Worm (Caenorhabditis elegans) whole organism, young adult: Measurements from ENCODE around the gene R05G6.4.
A peak's percentile ranks its signal among the peaks of the same experiment; 100 is the strongest.

Experiments
- D2030.7 ChIP-seq: fragments of 200-800 bp; sonication (Bioruptor generic); IDR thresholded peaks from 2 replicates; pipeline ENCODE4 v1.3.6; 2022; ENCODE audit warnings: missing genetic modification reagents, missing genetic modification characterization, missing compliant biosample characterization
- F37B4.10 ChIP-seq: fragments of 200-800 bp; sonication (Bioruptor generic); IDR thresholded peaks from 2 replicates; pipeline ENCODE4 v1.3.6; 2022; ENCODE audit warnings: missing genetic modification characterization, missing compliant biosample characterization
- F49E8.2 ChIP-seq: sonication (generic microtip); optimal IDR thresholded peaks from 3 replicates; lab custom pipeline; 2017; ENCODE audit warnings: missing genetic modification characterization, mild to moderate bottlenecking, missing compliant biosample characterization, antibody characterized with exemption, moderate library complexity; ENCODE audit not compliant: insufficient read depth
- F52B5.7 ChIP-seq: sonication (generic microtip); optimal IDR thresholded peaks from 2 replicates; lab custom pipeline; 2016; ENCODE audit warnings: mild to moderate bottlenecking, missing genetic modification characterization, missing compliant biosample characterization
- F55B11.4 ChIP-seq: sonication (generic microtip); optimal IDR thresholded peaks from 2 replicates; lab custom pipeline; 2016; ENCODE audit warnings: missing compliant biosample characterization, missing genetic modification characterization, borderline replicate concordance; ENCODE audit not compliant: insufficient read depth
- F57A8.1 ChIP-seq: fragments of 200-800 bp; sonication (Bioruptor generic); optimal IDR thresholded peaks from 2 replicates; lab custom pipeline; 2018; ENCODE audit warnings: mild to moderate bottlenecking, missing genetic modification characterization, moderate library complexity, missing compliant biosample characterization
- T07F8.4 ChIP-seq: sonication (generic microtip); optimal IDR thresholded peaks from 2 replicates; lab custom pipeline; 2016; ENCODE audit warnings: mild to moderate bottlenecking, missing genetic modification characterization, moderate library complexity, missing compliant biosample characterization
- Y53F4B.3 ChIP-seq: fragments of 200-800 bp; sonication (Bioruptor generic); IDR thresholded peaks from 2 replicates; pipeline ENCODE4 v1.3.6; 2022; ENCODE audit warnings: missing genetic modification reagents, missing genetic modification characterization, missing compliant biosample characterization
- Y56A3A.18 ChIP-seq: fragments of 200-800 bp; sonication (Bioruptor generic); IDR thresholded peaks from 2 replicates; pipeline ENCODE4 v1.3.6; 2022; ENCODE audit warnings: missing genetic modification reagents, missing genetic modification characterization, missing compliant biosample characterization
- athp-1 ChIP-seq: sonication (generic microtip); optimal IDR thresholded peaks from 2 replicates; lab custom pipeline; 2017; ENCODE audit warnings: mild to moderate bottlenecking, missing genetic modification characterization, missing compliant biosample characterization
- attf-3 ChIP-seq: fragments of 200-800 bp; sonication (Bioruptor generic); conservative IDR thresholded peaks from 2 replicates; pipeline ENCODE4 v1.3.6; 2022; ENCODE audit warnings: missing genetic modification reagents, missing genetic modification characterization, missing compliant biosample characterization
- bed-2 ChIP-seq: fragments of 200-800 bp; sonication (Bioruptor generic); IDR thresholded peaks from 2 replicates; pipeline ENCODE4 v1.3.6; 2022; ENCODE audit warnings: missing genetic modification reagents, missing genetic modification characterization, missing compliant biosample characterization
- cebp-2 ChIP-seq: fragments of 200-800 bp; sonication (Bioruptor generic); IDR thresholded peaks from 2 replicates; pipeline ENCODE4 v1.3.6; 2022; ENCODE audit warnings: missing genetic modification characterization, missing compliant biosample characterization
- ceh-27 ChIP-seq: fragments of 200-800 bp; sonication (Bioruptor generic); optimal IDR thresholded peaks from 2 replicates; lab custom pipeline; 2018; ENCODE audit warnings: mild to moderate bottlenecking, missing genetic modification characterization, moderate library complexity, missing compliant biosample characterization
- ceh-40 ChIP-seq: fragments of 200-800 bp; sonication (Bioruptor generic); IDR thresholded peaks from 2 replicates; pipeline ENCODE4 v1.3.6; 2022; ENCODE audit warnings: missing genetic modification characterization, missing compliant biosample characterization
- ceh-58 ChIP-seq: fragments of 200-800 bp; sonication (Bioruptor generic); IDR thresholded peaks from 2 replicates; pipeline ENCODE4 v1.3.6; 2022; ENCODE audit warnings: missing genetic modification characterization, missing compliant biosample characterization
- ceh-91 ChIP-seq: fragments of 200-800 bp; sonication (Bioruptor generic); IDR thresholded peaks from 2 replicates; pipeline ENCODE4 v1.3.6; 2022; ENCODE audit warnings: missing genetic modification reagents, missing genetic modification characterization, missing compliant biosample characterization
- die-1 ChIP-seq: sonication (generic microtip); optimal IDR thresholded peaks from 2 replicates; lab custom pipeline; 2016; ENCODE audit warnings: missing genotype, mild to moderate bottlenecking, missing genetic modification characterization, missing compliant biosample characterization
- egl-44 ChIP-seq: fragments of 200-800 bp; sonication (Bioruptor generic); IDR thresholded peaks from 2 replicates; pipeline ENCODE4 v1.3.6; 2022; ENCODE audit warnings: missing genetic modification reagents, missing genetic modification characterization, missing compliant biosample characterization
- gei-17 ChIP-seq: fragments of 200-800 bp; sonication (Bioruptor generic); optimal IDR thresholded peaks from 2 replicates; lab custom pipeline; 2018; ENCODE audit warnings: mild to moderate bottlenecking, missing genetic modification characterization, missing compliant biosample characterization
- hmg-20 ChIP-seq: fragments of 200-800 bp; sonication (Bioruptor generic); IDR thresholded peaks from 2 replicates; pipeline ENCODE4 v1.3.6; 2022; ENCODE audit warnings: missing genetic modification reagents, missing genetic modification characterization, missing compliant biosample characterization
- lag-1 ChIP-seq: fragments of 200-800 bp; sonication (Bioruptor generic); IDR thresholded peaks from 2 replicates; pipeline ENCODE4 v1.3.6; 2022; ENCODE audit warnings: missing genetic modification reagents, missing genetic modification characterization, missing compliant biosample characterization
- let-607 ChIP-seq, 2 experiments: fragments of 200-800 bp in 1 of 2; sonication (Bioruptor generic) in 1 of 2; sonication (generic microtip) in 1 of 2; optimal IDR thresholded peaks; 2 replicates each; lab custom pipeline; 2016 to 2018; ENCODE audit warnings: mild to moderate bottlenecking in 2 of 2, missing compliant biosample characterization in 2 of 2, missing genetic modification characterization in 2 of 2, moderate library complexity in 2 of 2, missing genotype in 1 of 2
- lin-35 ChIP-seq, 3 experiments: fragments of 150-350 bp in 2 of 3; sonication (generic microtip) in 1 of 3; optimal IDR thresholded peaks; 2 replicates each; lab custom pipeline; 2014 to 2018; ENCODE audit warnings: missing biosample characterization in 3 of 3, missing genetic modification characterization in 3 of 3, missing genetic modification reagents in 3 of 3
- lin-54 ChIP-seq: fragments of 200-800 bp; sonication (Bioruptor generic); optimal IDR thresholded peaks from 2 replicates; lab custom pipeline; 2018; ENCODE audit warnings: mild to moderate bottlenecking, missing genetic modification characterization, missing compliant biosample characterization
- lir-1 ChIP-seq: fragments of 200-800 bp; sonication (Bioruptor generic); conservative IDR thresholded peaks from 2 replicates; pipeline ENCODE4 v1.3.6; 2022; ENCODE audit warnings: missing genetic modification reagents, missing genetic modification characterization, missing compliant biosample characterization
- lsl-1 ChIP-seq: fragments of 200-800 bp; sonication (Bioruptor generic); optimal IDR thresholded peaks from 2 replicates; lab custom pipeline; 2018; ENCODE audit warnings: mild to moderate bottlenecking, missing genetic modification characterization, moderate library complexity, missing compliant biosample characterization
- madf-10 ChIP-seq: sonication (generic microtip); optimal IDR thresholded peaks from 2 replicates; lab custom pipeline; 2016; ENCODE audit warnings: mild to moderate bottlenecking, missing genetic modification characterization, missing compliant biosample characterization
- madf-6 ChIP-seq: fragments of 200-800 bp; sonication (Bioruptor generic); IDR thresholded peaks from 2 replicates; pipeline ENCODE4 v1.3.6; 2022; ENCODE audit warnings: missing genetic modification reagents, missing genetic modification characterization, missing compliant biosample characterization
- madf-8 ChIP-seq: fragments of 200-800 bp; sonication (Bioruptor generic); conservative IDR thresholded peaks from 2 replicates; pipeline ENCODE4 v1.3.6; 2022; ENCODE audit warnings: missing genetic modification reagents, missing genetic modification characterization, missing compliant biosample characterization
- nfya-1 ChIP-seq: sonication (generic microtip); optimal IDR thresholded peaks from 2 replicates; lab custom pipeline; 2017; ENCODE audit warnings: antibody characterized with exemption, missing compliant biosample characterization, missing genetic modification characterization, borderline replicate concordance; ENCODE audit not compliant: insufficient read depth
- nfyb-1 ChIP-seq: fragments of 200-800 bp; sonication (Bioruptor generic); IDR thresholded peaks from 2 replicates; pipeline ENCODE4 v1.3.6; 2022; ENCODE audit warnings: missing genetic modification reagents, missing genetic modification characterization, missing compliant biosample characterization
- nhr-27 ChIP-seq: fragments of 200-800 bp; sonication (Bioruptor generic); optimal IDR thresholded peaks from 2 replicates; lab custom pipeline; 2018; ENCODE audit warnings: mild to moderate bottlenecking, missing genetic modification characterization, moderate library complexity, missing compliant biosample characterization
- nhr-90 ChIP-seq: sonication (generic microtip); optimal IDR thresholded peaks from 2 replicates; lab custom pipeline; 2016; ENCODE audit warnings: missing genotype, mild to moderate bottlenecking, missing genetic modification characterization, missing compliant biosample characterization
- rec-8 ChIP-seq, 2 experiments: sonication (generic microtip); optimal IDR thresholded peaks; 2 replicates each; lab custom pipeline; 2016; ENCODE audit warnings: mild to moderate bottlenecking in 2 of 2, missing genetic modification characterization in 2 of 2, missing genetic modification reagents in 2 of 2, missing genotype in 2 of 2, missing biosample characterization in 1 of 2, missing compliant biosample characterization in 1 of 2, moderate library complexity in 1 of 2
- snpc-1.1 ChIP-seq: sonication (generic microtip); optimal IDR thresholded peaks from 2 replicates; lab custom pipeline; 2017; ENCODE audit warnings: missing genetic modification characterization, mild to moderate bottlenecking, missing compliant biosample characterization, antibody characterized with exemption, moderate library complexity, missing genotype, missing genetic modification reagents; ENCODE audit not compliant: insufficient read depth
- somi-1 ChIP-seq: fragments of 200-800 bp; sonication (Bioruptor generic); optimal IDR thresholded peaks from 2 replicates; lab custom pipeline; 2018; ENCODE audit warnings: mild to moderate bottlenecking, missing genetic modification characterization, missing compliant biosample characterization
- tlf-1 ChIP-seq: fragments of 200-800 bp; sonication (Bioruptor generic); optimal IDR thresholded peaks from 2 replicates; lab custom pipeline; 2018; ENCODE audit warnings: mild to moderate bottlenecking, missing genetic modification characterization, missing compliant biosample characterization
- unc-130 ChIP-seq: sonication (generic microtip); optimal IDR thresholded peaks from 2 replicates; lab custom pipeline; 2016; ENCODE audit warnings: missing genetic modification reagents, missing genetic modification characterization, missing compliant biosample characterization
- zfh-2 ChIP-seq: fragments of 200-800 bp; sonication (Bioruptor generic); conservative IDR thresholded peaks from 2 replicates; pipeline ENCODE4 v1.3.6; 2022; ENCODE audit warnings: missing genetic modification reagents, missing genetic modification characterization, missing compliant biosample characterization
- zim-3 ChIP-seq: sonication (generic microtip); optimal IDR thresholded peaks from 2 replicates; lab custom pipeline; 2017; ENCODE audit warnings: mild to moderate bottlenecking, missing genetic modification characterization, moderate library complexity, missing compliant biosample characterization

R05G6.4 gene

DNA sequence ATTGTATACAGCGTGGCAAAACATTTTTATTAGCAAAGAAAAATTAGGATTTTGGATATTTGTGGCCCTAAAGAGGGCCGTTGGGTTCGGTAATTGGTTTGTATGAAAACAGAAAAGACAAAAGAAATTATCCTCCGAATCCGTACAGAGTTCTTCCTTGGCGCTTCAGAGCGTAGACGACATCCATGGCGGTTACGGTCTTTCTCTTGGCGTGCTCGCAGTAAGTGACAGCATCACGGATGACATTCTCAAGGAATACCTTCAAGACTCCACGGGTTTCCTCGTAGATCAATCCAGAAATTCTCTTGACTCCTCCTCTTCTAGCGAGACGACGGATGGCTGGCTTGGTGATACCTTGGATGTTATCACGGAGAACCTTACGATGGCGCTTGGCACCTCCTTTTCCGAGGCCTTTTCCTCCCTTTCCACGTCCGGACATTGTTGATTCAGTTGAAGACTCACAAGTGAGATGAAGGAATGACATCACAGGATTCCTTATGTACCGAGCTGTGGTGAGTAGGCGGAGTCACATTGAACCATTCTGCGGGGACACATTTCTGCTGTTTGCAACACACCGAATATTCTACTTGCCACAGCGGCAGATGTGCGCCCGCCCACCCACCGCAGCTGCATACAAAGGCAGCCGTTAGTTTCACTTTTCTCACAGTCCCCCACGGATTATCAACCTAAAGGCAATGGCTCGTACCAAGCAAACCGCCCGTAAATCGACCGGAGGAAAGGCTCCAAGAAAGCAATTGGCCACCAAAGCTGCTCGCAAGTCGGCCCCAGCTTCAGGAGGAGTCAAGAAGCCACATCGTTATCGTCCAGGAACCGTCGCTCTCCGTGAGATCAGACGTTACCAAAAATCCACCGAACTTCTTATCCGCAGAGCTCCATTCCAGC, 25.2 kb upstream of the R05G6.4 start, which contains the start of the genes his-60 and his-59 (continued):
- no peak for TF ChIP-seq lin-35 (GFP tag; optimal IDR thresholded peaks at IDR 0.05; lab: Kevin White, UChicago)
- no peak; the same call in 1 of the 2 replicates for TF ChIP-seq ceh-91 (GFP tag; lab: Robert Waterston, UW)
- no peak for TF ChIP-seq Y53F4B.3 (GFP tag; lab: Robert Waterston, UW)
- TF ChIP-seq rec-8 (tag; optimal IDR thresholded peaks at IDR 0.05; lab: Kevin White, UChicago): peak in 1 of 2 experiments; percentile 77
- no peak for TF ChIP-seq gei-17
- TF ChIP-seq madf-6 (GFP tag; lab: Robert Waterston, UW): peak; percentile 72
- TF ChIP-seq madf-10 (tag; lab: Kevin White, UChicago): no peak
- no peak for TF ChIP-seq F55B11.4 (tag; lab: Kevin White, UChicago)
- TF ChIP-seq D2030.7 (GFP tag; lab: Robert Waterston, UW): peak; percentile 39; the same call in 1 of the 2 replicates
- TF ChIP-seq F37B4.10 (GFP tag; lab: Robert Waterston, UW): peak; percentile 61; the same call in 1 of the 2 replicates
- no peak; the same call in 1 of the 2 replicates for TF ChIP-seq madf-8 (GFP tag; lab: Robert Waterston, UW)
- no peak for TF ChIP-seq bed-2 (GFP tag; lab: Robert Waterston, UW)
- peak; percentile 31 for TF ChIP-seq T07F8.4 (tag; lab: Kevin White, UChicago)
- TF ChIP-seq somi-1 (GFP tag; lab: Kevin White, UChicago): no peak
- TF ChIP-seq F49E8.2: peak; percentile 91
- TF ChIP-seq snpc-1.1 (tag; lab: Kevin White, UChicago): no peak
- no peak for TF ChIP-seq nfya-1
- TF ChIP-seq nhr-27 (tag; lab: Kevin White, UChicago): no peak
- TF ChIP-seq nhr-90 (tag; lab: Kevin White, UChicago): peak; percentile 51
- TF ChIP-seq athp-1 (tag; lab: Kevin White, UChicago): peak; percentile 48
- TF ChIP-seq lin-54: peak; percentile 44
- TF ChIP-seq nfyb-1 (GFP tag; lab: Robert Waterston, UW): no peak
- TF ChIP-seq egl-44: peak; percentile 88
- TF ChIP-seq attf-3: 0 out of 2 replicates have a peak, but pooled peaks have one; percentile 7
- TF ChIP-seq lir-1 (GFP tag; lab: Robert Waterston, UW): no peak; the same call in 1 of the 2 replicates
- TF ChIP-seq ceh-58 (GFP tag; lab: Robert Waterston, UW): 0 out of 2 replicates have a peak, but pooled peaks have one; percentile 38
- peak; percentile 59 for TF ChIP-seq zim-3
- TF ChIP-seq let-607 (tag; optimal IDR thresholded peaks at IDR 0.05; lab: Kevin White, UChicago): no peak
- no peak; the same call in 1 of the 2 replicates for TF ChIP-seq zfh-2 (GFP tag; lab: Robert Waterston, UW)
- no peak for TF ChIP-seq lag-1 (GFP tag; lab: Robert Waterston, UW)
- TF ChIP-seq F57A8.1 (GFP tag; lab: Kevin White, UChicago): peak; percentile 41
- peak; percentile 43 for TF ChIP-seq die-1
- TF ChIP-seq ceh-40: peak; percentile 75
- peak; percentile 13 for TF ChIP-seq ceh-27 (GFP tag; lab: Kevin White, UChicago)
- peak; percentile 76 for TF ChIP-seq tlf-1 (GFP tag; lab: Kevin White, UChicago)
- TF ChIP-seq cebp-2 (GFP tag; lab: Robert Waterston, UW): 0 out of 2 replicates have a peak, but pooled peaks have one; percentile 58
- no peak for TF ChIP-seq hmg-20
- peak; percentile 12 for TF ChIP-seq F52B5.7 (tag; lab: Kevin White, UChicago)
- TF ChIP-seq Y56A3A.18 (GFP tag; lab: Robert Waterston, UW): no peak
- TF ChIP-seq lsl-1 (GFP tag; lab: Kevin White, UChicago): peak; percentile 59
- peak; percentile 7 for TF ChIP-seq unc-130 (GFP tag; lab: Kevin White, UChicago)
- TF ChIP-seq, all 124 proteins: peak for 52
